Worm (Caenorhabditis elegans) whole organism, L3 larva: ENCODE results near the gene F37H8.6.

Source experiments
- ceh-82 ChIP-seq: fragments of 150-350 bp; optimal IDR thresholded peaks from 2 replicates; lab custom pipeline; 2014; ENCODE audit warnings: missing biosample characterization, missing genetic modification characterization
- fkh-10 ChIP-seq: sonication (generic microtip); optimal IDR thresholded peaks from 2 replicates; lab custom pipeline; 2017; ENCODE audit warnings: missing biosample characterization, missing genetic modification reagents, missing genetic modification characterization
- hmg-11 ChIP-seq: sonication (generic microtip); optimal IDR thresholded peaks from 2 replicates; lab custom pipeline; 2016; ENCODE audit warnings: missing genetic modification characterization, missing compliant biosample characterization
- jun-1 ChIP-seq: fragments of 150-350 bp; optimal IDR thresholded peaks from 2 replicates; lab custom pipeline; 2014; ENCODE audit warnings: missing biosample characterization, missing genetic modification reagents, missing genetic modification characterization
- lin-15B ChIP-seq: fragments of 150-350 bp; optimal IDR thresholded peaks from 2 replicates; lab custom pipeline; 2014; ENCODE audit warnings: missing biosample characterization, missing genetic modification characterization
- lin-39 ChIP-seq: fragments of 150-350 bp; optimal IDR thresholded peaks from 2 replicates; lab custom pipeline; 2018; ENCODE audit warnings: missing biosample characterization, missing genetic modification reagents, missing genetic modification characterization
- nfya-1 ChIP-seq: sonication (generic microtip); optimal IDR thresholded peaks from 2 replicates; lab custom pipeline; 2017; ENCODE audit warnings: missing genetic modification characterization, mild to moderate bottlenecking, missing compliant biosample characterization, antibody characterized with exemption, moderate library complexity; ENCODE audit not compliant: insufficient read depth
- nhr-11 ChIP-seq: fragments of 150-350 bp; optimal IDR thresholded peaks from 2 replicates; lab custom pipeline; 2014; ENCODE audit warnings: missing biosample characterization, missing genetic modification characterization
- nhr-23 ChIP-seq: fragments of 150-350 bp; optimal IDR thresholded peaks from 2 replicates; lab custom pipeline; 2014; ENCODE audit warnings: missing biosample characterization, missing genetic modification reagents, missing genetic modification characterization
- nhr-237 ChIP-seq: fragments of 150-350 bp; optimal IDR thresholded peaks from 2 replicates; lab custom pipeline; 2014; ENCODE audit warnings: missing biosample characterization, missing genetic modification characterization
- pqm-1 ChIP-seq: fragments of 150-350 bp; optimal IDR thresholded peaks from 2 replicates; lab custom pipeline; 2017; ENCODE audit warnings: missing biosample characterization, missing genetic modification characterization, inconsistent platforms
- unc-62 ChIP-seq: fragments of 150-350 bp; sonication (generic microtip); optimal IDR thresholded peaks from 4 replicates; lab custom pipeline; 2014; ENCODE audit warnings: missing biosample characterization, missing genetic modification reagents, missing genetic modification characterization
- zag-1 ChIP-seq: fragments of 150-350 bp; optimal IDR thresholded peaks from 2 replicates; lab custom pipeline; 2014; ENCODE audit warnings: missing biosample characterization, missing genetic modification characterization
- ztf-11 ChIP-seq: fragments of 150-350 bp; optimal IDR thresholded peaks from 2 replicates; lab custom pipeline; 2014; ENCODE audit warnings: missing biosample characterization, missing genetic modification characterization

DNA sequence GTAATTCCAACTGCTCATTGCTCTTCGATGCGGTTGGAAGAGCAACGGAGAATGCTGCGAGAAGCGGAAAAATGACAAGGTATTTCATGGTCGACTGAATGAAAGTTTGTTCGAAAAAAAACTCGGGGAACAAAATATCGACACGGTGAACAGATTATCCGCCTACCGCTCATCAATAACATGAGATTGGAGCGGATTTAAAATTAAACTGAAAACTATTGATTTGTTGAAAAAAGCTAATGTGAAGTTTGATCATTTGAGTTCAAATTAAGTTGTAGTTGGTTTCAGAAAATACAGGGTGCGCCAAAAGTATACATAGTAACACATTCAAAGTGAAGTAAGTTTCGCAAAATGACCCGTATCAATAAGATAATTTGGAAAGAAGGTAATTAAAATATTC is 37.1 kb downstream of the F37H8.6 start, which contains the start of gene F40F8.4:
- TF ChIP-seq nhr-11 (tag; lab: Kevin White, UChicago) (no peak), nhr-23 (tag; lab: Kevin White, UChicago) (no peak), unc-62 (GFP tag; lab: Kevin White, UChicago) (no peak), lin-15B (tag; lab: Kevin White, UChicago) (no peak), nhr-237 (tag; lab: Kevin White, UChicago) (no peak), pqm-1 (tag; lab: Kevin White, UChicago) (no peak), jun-1 (tag; lab: Kevin White, UChicago) (no peak), hmg-11 (tag; lab: Kevin White, UChicago) (no peak), lin-39 (tag; lab: Kevin White, UChicago) (no peak), fkh-10 (GFP tag; lab: Kevin White, UChicago) (no peak), ceh-82 (tag; lab: Kevin White, UChicago) (no peak), zag-1 (tag; lab: Kevin White, UChicago) (no peak), nfya-1 (no peak), ztf-11 (tag; lab: Kevin White, UChicago) (no peak)
